Fruit fly (Drosophila melanogaster) whole organism, prepupa: Measurements from ENCODE around the gene Obp93a.

Experiments used
- CG10631 ChIP-seq: fragments of 200-800 bp; sonication (Bioruptor generic); optimal IDR thresholded peaks from 2 replicates; lab custom pipeline; 2016; ENCODE audit warnings: missing biosample characterization, missing genetic modification characterization
- CG34406 ChIP-seq: fragments of 200-800 bp; sonication (Bioruptor generic); optimal IDR thresholded peaks from 3 replicates; lab custom pipeline; 2016; ENCODE audit warnings: missing biosample characterization, missing genetic modification characterization
- Sox15 ChIP-seq: fragments of 200-800 bp; sonication (Bioruptor generic); optimal IDR thresholded peaks from 3 replicates; lab custom pipeline; 2016; ENCODE audit warnings: missing biosample characterization, missing genetic modification characterization

DNA sequence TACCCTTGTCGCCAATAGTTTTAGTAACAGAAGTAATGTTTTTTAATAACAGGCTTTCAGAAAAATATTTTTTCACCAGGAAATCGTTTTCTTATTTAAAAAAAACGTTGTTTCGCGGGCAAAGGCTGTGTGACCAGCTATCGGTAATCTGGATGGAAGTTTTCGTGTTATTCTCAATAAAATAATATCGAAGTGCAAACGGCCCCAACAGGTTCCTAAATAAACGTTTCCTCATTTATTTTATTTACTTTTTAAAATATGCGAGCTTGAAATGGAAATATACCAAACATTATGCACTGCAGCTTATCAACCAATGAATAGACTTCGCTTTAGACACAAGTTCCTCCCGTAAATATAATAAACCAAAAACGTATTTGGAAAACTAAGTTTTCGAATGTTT, 533 bp upstream of the Obp93a start, which contains the start of gene Ice2:
- no peak for TF ChIP-seq CG34406 (GFP tag; lab: Kevin White, UChicago)
- TF ChIP-seq CG10631 (GFP tag; lab: Kevin White, UChicago) = no peak
- no peak for TF ChIP-seq Sox15 (GFP tag; lab: Kevin White, UChicago)
